Fruit fly (Drosophila melanogaster) whole organism, embryonic: ENCODE data around the gene MESK4.
A peak's percentile ranks its signal among the peaks of the same experiment; 100 is the strongest.

Experiments used
- Bdp1 ChIP-seq: fragments of 200-800 bp; sonication (Bioruptor generic); optimal IDR thresholded peaks from 3 replicates; lab custom pipeline; 2016; ENCODE audit warnings: missing biosample characterization, missing genetic modification characterization
- Bteb2 ChIP-seq: fragments of 200-800 bp; sonication (Bioruptor generic); optimal IDR thresholded peaks from 2 replicates; lab custom pipeline; 2016; ENCODE audit warnings: missing biosample characterization, missing genetic modification characterization
- CG10274 ChIP-seq: fragments of 200-800 bp; sonication (Bioruptor generic); optimal IDR thresholded peaks from 3 replicates; lab custom pipeline; 2017; ENCODE audit warnings: missing biosample characterization, mild to moderate bottlenecking, missing genetic modification characterization
- CG10431 ChIP-seq: fragments of 200-800 bp; sonication (Bioruptor generic); optimal IDR thresholded peaks from 3 replicates; lab custom pipeline; 2018; ENCODE audit warnings: missing biosample characterization, mild to moderate bottlenecking, missing genetic modification characterization
- CG11093 ChIP-seq: fragments of 200-800 bp; sonication (Bioruptor generic); IDR thresholded peaks from 3 replicates; pipeline ENCODE4 v1.3.6; 2022; ENCODE audit warnings: missing biosample characterization, missing genetic modification characterization
- CG12104 ChIP-seq: fragments of 200-800 bp; sonication (Bioruptor generic); optimal IDR thresholded peaks from 3 replicates; lab custom pipeline; 2016; ENCODE audit warnings: missing biosample characterization, missing genetic modification characterization
- CG12744 ChIP-seq: fragments of 200-800 bp; sonication (Bioruptor generic); optimal IDR thresholded peaks from 2 replicates; lab custom pipeline; 2016; ENCODE audit warnings: missing biosample characterization, missing genetic modification characterization
- CG13287 ChIP-seq: fragments of 200-800 bp; sonication (Bioruptor generic); IDR thresholded peaks from 2 replicates; pipeline ENCODE4 v1.3.6; 2022; ENCODE audit warnings: missing biosample characterization, missing genetic modification characterization; ENCODE audit not compliant: partially characterized antibody
- CG13296 ChIP-seq: fragments of 200-800 bp; sonication (Bioruptor generic); optimal IDR thresholded peaks from 3 replicates; lab custom pipeline; 2018; ENCODE audit warnings: missing biosample characterization, mild to moderate bottlenecking, missing genetic modification characterization
- CG13624 ChIP-seq: fragments of 200-800 bp; sonication (Bioruptor generic); optimal IDR thresholded peaks from 2 replicates; lab custom pipeline; 2016; ENCODE audit warnings: missing biosample characterization, missing genetic modification characterization
- CG14860 ChIP-seq: fragments of 200-800 bp; sonication (Bioruptor generic); IDR thresholded peaks from 3 replicates; pipeline ENCODE4 v1.3.6; 2022; ENCODE audit warnings: missing biosample characterization, missing genetic modification characterization; ENCODE audit not compliant: partially characterized antibody
- CG17186 ChIP-seq: fragments of 200-800 bp; sonication (Bioruptor generic); optimal IDR thresholded peaks from 3 replicates; lab custom pipeline; 2017; ENCODE audit warnings: missing biosample characterization, missing genetic modification reagents, missing genetic modification characterization
- CG17359 ChIP-seq: fragments of 200-800 bp; sonication (Bioruptor generic); optimal IDR thresholded peaks from 3 replicates; lab custom pipeline; 2018; ENCODE audit warnings: missing biosample characterization, mild to moderate bottlenecking, missing genetic modification characterization, moderate library complexity
- CG17912 ChIP-seq: fragments of 200-800 bp; sonication (Bioruptor generic); optimal IDR thresholded peaks from 2 replicates; lab custom pipeline; 2018; ENCODE audit warnings: missing biosample characterization, mild to moderate bottlenecking, missing genetic modification characterization
- CG1832 ChIP-seq: fragments of 200-800 bp; sonication (Bioruptor generic); optimal IDR thresholded peaks from 2 replicates; lab custom pipeline; 2017; ENCODE audit warnings: missing biosample characterization, mild to moderate bottlenecking, missing genetic modification characterization, inconsistent platforms
- CG18764 ChIP-seq: fragments of 200-800 bp; sonication (Bioruptor generic); optimal IDR thresholded peaks from 3 replicates; lab custom pipeline; 2016; ENCODE audit warnings: missing biosample characterization, missing genetic modification characterization
- CG2116 ChIP-seq: fragments of 200-800 bp; sonication (Bioruptor generic); optimal IDR thresholded peaks from 3 replicates; lab custom pipeline; 2018; ENCODE audit warnings: missing biosample characterization, mild to moderate bottlenecking, missing genetic modification characterization
- CG2120 ChIP-seq: fragments of 200-800 bp; sonication (Bioruptor generic); optimal IDR thresholded peaks from 3 replicates; lab custom pipeline; 2016; ENCODE audit warnings: missing biosample characterization, missing genetic modification characterization
- CG34376 ChIP-seq: fragments of 200-800 bp; sonication (Bioruptor generic); optimal IDR thresholded peaks from 2 replicates; lab custom pipeline; 2018; ENCODE audit warnings: missing biosample characterization, mild to moderate bottlenecking, missing genetic modification characterization
- CG4404 ChIP-seq: fragments of 200-800 bp; sonication (Bioruptor generic); IDR thresholded peaks from 2 replicates; pipeline ENCODE4 v1.3.6; 2022; ENCODE audit warnings: missing biosample characterization, missing genetic modification characterization
- CG6272 ChIP-seq: fragments of 200-800 bp; sonication (Bioruptor generic); IDR thresholded peaks from 2 replicates; pipeline ENCODE4 v1.3.6; 2022; ENCODE audit warnings: missing biosample characterization, missing genetic modification characterization
- CG7372 ChIP-seq: fragments of 200-800 bp; sonication (Bioruptor generic); IDR thresholded peaks from 2 replicates; pipeline ENCODE4 v1.3.6; 2022; ENCODE audit warnings: missing biosample characterization, missing genetic modification characterization
- CG7987 ChIP-seq: fragments of 200-800 bp; sonication (Bioruptor generic); optimal IDR thresholded peaks from 2 replicates; lab custom pipeline; 2018; ENCODE audit warnings: missing biosample characterization, mild to moderate bottlenecking, missing genetic modification characterization, moderate library complexity
- CG8388 ChIP-seq: fragments of 200-800 bp; sonication (Bioruptor generic); optimal IDR thresholded peaks from 2 replicates; lab custom pipeline; 2019; ENCODE audit warnings: missing biosample characterization, mild to moderate bottlenecking, missing genetic modification characterization, moderate library complexity
- CG8478 ChIP-seq: fragments of >200 bp; optimal IDR thresholded peaks from 2 replicates; lab custom pipeline; 2018
- CG8944 ChIP-seq: fragments of 200-800 bp; sonication (Bioruptor generic); optimal IDR thresholded peaks from 3 replicates; lab custom pipeline; 2016; ENCODE audit warnings: missing biosample characterization, missing genetic modification characterization
- Dad ChIP-seq: fragments of 200-800 bp; sonication (Bioruptor generic); optimal IDR thresholded peaks from 3 replicates; lab custom pipeline; 2016; ENCODE audit warnings: missing biosample characterization, missing genetic modification characterization
- Doc3 ChIP-seq: fragments of 200-800 bp; sonication (Bioruptor generic); IDR thresholded peaks from 3 replicates; pipeline ENCODE4 v1.3.6; 2022; ENCODE audit warnings: missing biosample characterization, missing genetic modification characterization; ENCODE audit not compliant: partially characterized antibody
- E2f2 ChIP-seq: fragments of 200-800 bp; sonication (Bioruptor generic); IDR thresholded peaks from 2 replicates; pipeline ENCODE4 v1.3.6; 2022; ENCODE audit warnings: missing biosample characterization, missing genetic modification characterization
- Fer3 ChIP-seq: fragments of 200-800 bp; sonication (Bioruptor generic); optimal IDR thresholded peaks from 2 replicates; lab custom pipeline; 2018; ENCODE audit warnings: missing biosample characterization, mild to moderate bottlenecking, missing genetic modification characterization, moderate library complexity
- HHEX ChIP-seq: fragments of 200-800 bp; sonication (Bioruptor generic); optimal IDR thresholded peaks from 3 replicates; lab custom pipeline; 2017; ENCODE audit warnings: missing biosample characterization, mild to moderate bottlenecking, missing genetic modification characterization, missing genetic modification reagents
- Lhr ChIP-seq: fragments of 200-800 bp; sonication (Bioruptor generic); optimal IDR thresholded peaks from 3 replicates; lab custom pipeline; 2017; ENCODE audit warnings: mild to moderate bottlenecking, missing biosample characterization, missing genetic modification reagents, missing genetic modification characterization
- Meics ChIP-seq: fragments of 200-800 bp; sonication (Bioruptor generic); optimal IDR thresholded peaks from 2 replicates; lab custom pipeline; 2017; ENCODE audit warnings: missing biosample characterization, mild to moderate bottlenecking, missing genetic modification characterization
- NC2α ChIP-seq: fragments of 200-800 bp; sonication (Bioruptor generic); optimal IDR thresholded peaks from 2 replicates; lab custom pipeline; 2016; ENCODE audit warnings: missing biosample characterization, missing genetic modification characterization
- Neu2 ChIP-seq: fragments of 200-800 bp; sonication (Bioruptor generic); optimal IDR thresholded peaks from 3 replicates; lab custom pipeline; 2016; ENCODE audit warnings: missing biosample characterization, missing genetic modification characterization, borderline replicate concordance
- Nf-YA ChIP-seq: fragments of 200-800 bp; sonication (Bioruptor generic); IDR thresholded peaks from 2 replicates; pipeline ENCODE4 v1.3.6; 2022; ENCODE audit warnings: missing biosample characterization, missing genetic modification characterization
- Nf-YB ChIP-seq: fragments of 200-800 bp; sonication (Bioruptor generic); optimal IDR thresholded peaks from 3 replicates; lab custom pipeline; 2019; ENCODE audit warnings: missing biosample characterization, mild to moderate bottlenecking, missing genetic modification characterization, moderate library complexity
- Oaz ChIP-seq: fragments of 200-800 bp; sonication (Bioruptor generic); IDR thresholded peaks from 2 replicates; pipeline ENCODE4 v1.3.6; 2022; ENCODE audit warnings: missing biosample characterization, missing genetic modification characterization
- Ravus ChIP-seq: fragments of 200-800 bp; sonication (Bioruptor generic); IDR thresholded peaks from 2 replicates; pipeline ENCODE4 v1.3.6; 2022; ENCODE audit warnings: missing biosample characterization, missing genetic modification characterization
- Rfx ChIP-seq: fragments of 200-800 bp; sonication (Bioruptor generic); IDR thresholded peaks from 2 replicates; pipeline ENCODE4 v1.3.6; 2022; ENCODE audit warnings: missing biosample characterization, missing genetic modification characterization
- az2 ChIP-seq: fragments of 200-800 bp; sonication (Bioruptor generic); optimal IDR thresholded peaks from 3 replicates; lab custom pipeline; 2016; ENCODE audit warnings: missing biosample characterization, missing genetic modification characterization
- danr ChIP-seq: fragments of 200-800 bp; sonication (Bioruptor generic); IDR thresholded peaks from 2 replicates; pipeline ENCODE4 v1.3.6; 2022; ENCODE audit warnings: missing biosample characterization, missing genetic modification characterization
- eve ChIP-seq, 2 experiments: fragments of >200 bp; optimal IDR thresholded peaks; 2 replicates each; lab custom pipeline; 2017; ENCODE audit warnings: missing biosample characterization in 2 of 2, missing genetic modification characterization in 2 of 2
- klu ChIP-seq: fragments of 200-800 bp; sonication (Bioruptor generic); IDR thresholded peaks from 2 replicates; pipeline ENCODE4 v1.3.6; 2022; ENCODE audit warnings: missing biosample characterization, missing genetic modification characterization
- kni ChIP-seq: fragments of 200-800 bp; sonication (Bioruptor generic); optimal IDR thresholded peaks from 3 replicates; lab custom pipeline; 2017; ENCODE audit warnings: mild to moderate bottlenecking, missing biosample characterization, missing genetic modification reagents, missing genetic modification characterization
- phol ChIP-seq: fragments of 200-800 bp; sonication (Bioruptor generic); optimal IDR thresholded peaks from 3 replicates; lab custom pipeline; 2018; ENCODE audit warnings: missing biosample characterization, mild to moderate bottlenecking, missing genetic modification characterization, moderate library complexity
- pros ChIP-seq: fragments of 200-800 bp; sonication (Bioruptor generic); optimal IDR thresholded peaks from 3 replicates; lab custom pipeline; 2019; ENCODE audit warnings: missing biosample characterization, mild to moderate bottlenecking, missing genetic modification characterization, moderate library complexity
- row ChIP-seq: fragments of 200-800 bp; sonication (Bioruptor generic); IDR thresholded peaks from 3 replicates; pipeline ENCODE4 v1.3.6; 2022; ENCODE audit warnings: missing biosample characterization, missing genetic modification characterization
- sna ChIP-seq: fragments of 200-800 bp; sonication (Bioruptor generic); IDR thresholded peaks from 2 replicates; pipeline ENCODE4 v1.3.6; 2022; ENCODE audit warnings: missing biosample characterization, missing genetic modification characterization; ENCODE audit not compliant: partially characterized antibody
- sob ChIP-seq: fragments of 200-800 bp; sonication (Bioruptor generic); IDR thresholded peaks from 2 replicates; pipeline ENCODE4 v1.3.6; 2022; ENCODE audit warnings: missing biosample characterization, missing genetic modification characterization
- stwl ChIP-seq: fragments of 200-800 bp; sonication (Bioruptor generic); optimal IDR thresholded peaks from 3 replicates; lab custom pipeline; 2018; ENCODE audit warnings: missing biosample characterization, mild to moderate bottlenecking, missing genetic modification characterization, moderate library complexity
- zfh1 ChIP-seq: fragments of 200-800 bp; sonication (Bioruptor generic); IDR thresholded peaks from 3 replicates; pipeline ENCODE4 v1.3.6; 2022; ENCODE audit warnings: missing biosample characterization, missing genetic modification characterization

Gene MESK4

dm6 chr3R:16948667-16949066 lies 39.9 kb upstream of the MESK4 start (continued):
- no peak for TF ChIP-seq CG17186 (GFP tag; lab: Kevin White, UChicago)
- peak; percentile 47 for TF ChIP-seq CG13624
- no peak for TF ChIP-seq Doc3
- no peak for TF ChIP-seq Lhr (GFP tag; lab: Kevin White, UChicago)
- TF ChIP-seq CG14860 (GFP tag; lab: Robert Waterston, UW): peak; percentile 30; the same call in 1 of the 3 replicates
- no peak for TF ChIP-seq zfh1
- no peak for TF ChIP-seq CG34376 (GFP tag; lab: Kevin White, UChicago)
- no peak for TF ChIP-seq CG8388
- TF ChIP-seq CG7372 (GFP tag; lab: Robert Waterston, UW): peak; percentile 34; the same call in 1 of the 2 replicates
- no peak for TF ChIP-seq CG11093 (GFP tag; lab: Robert Waterston, UW)
- TF ChIP-seq CG6272 (GFP tag; lab: Robert Waterston, UW): 0 out of 2 replicates have a peak, but pooled peaks have one; percentile 24
- no peak for TF ChIP-seq Dad (GFP tag; lab: Kevin White, UChicago)
- no peak for TF ChIP-seq Meics
- peak; percentile 93 for TF ChIP-seq Nf-YB
- no peak for TF ChIP-seq Fer3 (tag; lab: Kevin White, UChicago)
- TF ChIP-seq CG4404: no peak
- peak; percentile 99 for TF ChIP-seq CG1832
- TF ChIP-seq CG8478 (lab: Kevin White, UChicago): peak; percentile 95
- no peak for TF ChIP-seq danr (GFP tag; lab: Robert Waterston, UW)
- TF ChIP-seq kni (GFP tag; lab: Kevin White, UChicago): peak; percentile 54
- no peak for TF ChIP-seq Bteb2 (GFP tag; lab: Kevin White, UChicago)
- TF ChIP-seq sna (GFP tag; lab: Robert Waterston, UW): no peak
- TF ChIP-seq HHEX: no peak
- peak; percentile 99 for TF ChIP-seq phol (tag; lab: Kevin White, UChicago)
- no peak for TF ChIP-seq az2 (GFP tag; lab: Kevin White, UChicago)
- no peak for TF ChIP-seq CG12104 (GFP tag; lab: Kevin White, UChicago)
- TF ChIP-seq pros: no peak
- no peak for TF ChIP-seq E2f2 (GFP tag; lab: Robert Waterston, UW)
- no peak for TF ChIP-seq CG13296 (GFP tag; lab: Kevin White, UChicago)
- TF ChIP-seq CG8944 (GFP tag; lab: Kevin White, UChicago): peak; percentile 8
- no peak for TF ChIP-seq CG2120
- no peak for TF ChIP-seq Ravus (GFP tag; lab: Robert Waterston, UW)
- TF ChIP-seq CG17359 (tag; lab: Kevin White, UChicago): no peak
- TF ChIP-seq row (GFP tag; lab: Robert Waterston, UW): peak; percentile 53
- no peak for TF ChIP-seq CG10274
- TF ChIP-seq Bdp1 (GFP tag; lab: Kevin White, UChicago): no peak
- TF ChIP-seq sob (GFP tag; lab: Robert Waterston, UW): 0 out of 2 replicates have a peak, but pooled peaks have one; percentile 33
- no peak for TF ChIP-seq eve (GFP tag; optimal IDR thresholded peaks at IDR 0.05; lab: Kevin White, UChicago)
- peak; percentile 1 for TF ChIP-seq CG2116 (GFP tag; lab: Kevin White, UChicago)
- TF ChIP-seq CG7987 (GFP tag; lab: Kevin White, UChicago): no peak
- TF ChIP-seq Nf-YA (GFP tag; lab: Robert Waterston, UW): peak; percentile 69
- no peak for TF ChIP-seq CG18764
- no peak for TF ChIP-seq Oaz (GFP tag; lab: Robert Waterston, UW)
- TF ChIP-seq klu (GFP tag; lab: Robert Waterston, UW): no peak
- no peak for TF ChIP-seq stwl (tag; lab: Kevin White, UChicago)
- TF ChIP-seq CG10431 (GFP tag; lab: Kevin White, UChicago): no peak
- TF ChIP-seq Neu2: no peak
- no peak for TF ChIP-seq CG17912 (GFP tag; lab: Kevin White, UChicago)
- no peak for TF ChIP-seq CG12744 (GFP tag; lab: Kevin White, UChicago)
- TF ChIP-seq Rfx (GFP tag; lab: Robert Waterston, UW): peak; percentile 56
- TF ChIP-seq CG13287 (GFP tag; lab: Robert Waterston, UW): peak; percentile 42; the same call in 1 of the 2 replicates
- no peak for TF ChIP-seq NC2α (GFP tag; lab: Kevin White, UChicago)
